Fruit fly (Drosophila melanogaster) whole organism, prepupa: Measurements from ENCODE around the gene CG4709.

Experiments used
- CG10669 ChIP-seq: fragments of 200-800 bp; sonication (Bioruptor generic); optimal IDR thresholded peaks from 3 replicates; lab custom pipeline; 2018; ENCODE audit warnings: missing biosample characterization, mild to moderate bottlenecking, missing genetic modification characterization, moderate library complexity
- Eip78C ChIP-seq: fragments of 200-800 bp; sonication (Bioruptor generic); peaks from one replicate; lab custom pipeline; 2016; ENCODE audit warnings: missing biosample characterization, missing genetic modification characterization
- Gug ChIP-seq: fragments of 200-800 bp; sonication (Bioruptor generic); IDR thresholded peaks from 2 replicates; pipeline ENCODE4 v1.3.6; 2022; ENCODE audit warnings: missing biosample characterization, missing genetic modification characterization
- Hr38 ChIP-seq: sonication (Bioruptor generic); optimal IDR thresholded peaks from 2 replicates; lab custom pipeline; 2016; ENCODE audit warnings: missing biosample characterization, missing genetic modification characterization
- fd85E ChIP-seq: fragments of 200-800 bp; sonication (Bioruptor generic); optimal IDR thresholded peaks from 3 replicates; lab custom pipeline; 2016; ENCODE audit warnings: missing biosample characterization, missing genetic modification characterization

DNA sequence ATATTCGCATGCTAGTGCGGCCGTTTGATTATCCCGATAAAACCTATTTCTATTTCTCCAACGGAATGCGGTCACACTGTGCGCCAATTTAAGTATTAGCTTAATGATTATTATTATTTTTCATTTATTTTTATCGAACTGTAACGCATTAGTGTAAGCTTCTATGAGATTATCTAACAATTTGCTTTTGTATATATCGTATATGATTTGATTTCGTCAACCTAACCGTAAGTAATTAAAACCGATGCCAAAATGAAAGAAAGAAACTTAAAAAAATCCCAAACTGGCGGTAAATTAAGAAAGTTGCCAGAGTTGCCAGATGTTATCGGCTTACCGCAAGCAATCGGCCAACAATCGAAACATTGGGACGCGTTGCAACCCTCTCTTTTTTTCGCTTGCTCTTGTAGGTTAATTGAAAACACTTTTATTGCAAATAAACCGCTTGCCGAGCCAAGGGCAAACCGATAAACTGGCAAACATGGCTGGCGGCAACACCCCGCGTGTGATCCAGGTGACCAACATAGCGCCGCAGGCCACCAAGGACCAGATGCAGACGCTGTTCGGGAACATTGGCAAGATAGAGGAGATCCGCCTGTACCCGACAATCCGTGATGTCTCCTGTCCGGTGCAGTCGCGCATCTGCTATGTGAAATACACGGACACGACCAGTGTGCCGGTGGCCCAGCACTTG, 41.4 kb upstream of the CG4709 start, which contains the start of the genes Etl1 and Srp54:
- TF ChIP-seq fd85E (GFP tag; lab: Kevin White, UChicago) (no peak), CG10669 (GFP tag; lab: Kevin White, UChicago) (no peak), Eip78C (peak; percentile 52), Hr38 (GFP tag; lab: Kevin White, UChicago) (no peak), Gug (GFP tag; lab: Robert Waterston, UW) (no peak)
